Worm (Caenorhabditis elegans) whole organism, L1 larva: Measurements from ENCODE around the gene Y104H12D.2.

ENCODE experiments used
- C16A3.4 ChIP-seq: fragments of 150-350 bp; optimal IDR thresholded peaks from 2 replicates; lab custom pipeline; 2014; ENCODE audit warnings: missing biosample characterization, missing genetic modification characterization
- Y116A8C.19 ChIP-seq: sonication (generic microtip); optimal IDR thresholded peaks from 2 replicates; lab custom pipeline; 2016; ENCODE audit warnings: missing compliant biosample characterization, missing genetic modification characterization, borderline replicate concordance
- aha-1 ChIP-seq: fragments of 150-350 bp; optimal IDR thresholded peaks from 2 replicates; lab custom pipeline; 2014; ENCODE audit warnings: missing biosample characterization, missing genetic modification characterization
- alr-1 ChIP-seq: fragments of 200-800 bp; sonication (Bioruptor generic); optimal IDR thresholded peaks from 2 replicates; lab custom pipeline; 2018; ENCODE audit warnings: borderline replicate concordance, mild to moderate bottlenecking, missing genetic modification characterization, missing compliant biosample characterization
- ama-1 ChIP-seq: fragments of 150-350 bp; optimal IDR thresholded peaks from 2 replicates; lab custom pipeline; 2014
- blmp-1 ChIP-seq: fragments of 150-350 bp; optimal IDR thresholded peaks from 2 replicates; lab custom pipeline; 2014; ENCODE audit warnings: missing biosample characterization, missing genetic modification characterization
- ceh-8 ChIP-seq: fragments of 200-800 bp; sonication (Bioruptor generic); optimal IDR thresholded peaks from 2 replicates; lab custom pipeline; 2018; ENCODE audit warnings: mild to moderate bottlenecking, missing genetic modification characterization, moderate library complexity, missing compliant biosample characterization
- ceh-88 ChIP-seq: fragments of 200-800 bp; sonication (Bioruptor generic); IDR thresholded peaks from 2 replicates; pipeline ENCODE4 v1.3.6; 2022; ENCODE audit warnings: missing genetic modification characterization, missing compliant biosample characterization
- dpl-1 ChIP-seq, 3 experiments: fragments of 150-350 bp in 2 of 3; sonication (generic microtip) in 1 of 3; optimal IDR thresholded peaks; 2 replicates each; lab custom pipeline; 2014 to 2017; ENCODE audit warnings: missing biosample characterization in 3 of 3, missing genetic modification characterization in 3 of 3, missing genetic modification reagents in 3 of 3
- efl-3 ChIP-seq: fragments of 200-800 bp; sonication (Bioruptor generic); optimal IDR thresholded peaks from 2 replicates; lab custom pipeline; 2018; ENCODE audit warnings: mild to moderate bottlenecking, missing genetic modification characterization, missing compliant biosample characterization
- elt-3 ChIP-seq, 6 experiments: fragments of 150-350 bp in 1 of 6; sonication (generic microtip); optimal IDR thresholded peaks; 2 replicates each; lab custom pipeline; 2017 to 2018; ENCODE audit warnings: missing biosample characterization in 6 of 6, missing genetic modification characterization in 6 of 6, inconsistent platforms in 1 of 6
- ets-5 ChIP-seq: fragments of 200-800 bp; sonication (Bioruptor generic); IDR thresholded peaks from 2 replicates; pipeline ENCODE4 v1.3.6; 2022; ENCODE audit warnings: missing genetic modification characterization, missing compliant biosample characterization
- fkh-4 ChIP-seq: sonication (generic microtip); optimal IDR thresholded peaks from 2 replicates; lab custom pipeline; 2016; ENCODE audit warnings: missing compliant biosample characterization, missing genetic modification characterization, borderline replicate concordance
- fkh-8 ChIP-seq: sonication (generic microtip); optimal IDR thresholded peaks from 2 replicates; lab custom pipeline; 2016; ENCODE audit warnings: mild to moderate bottlenecking, missing genetic modification characterization, missing compliant biosample characterization
- hlh-17 ChIP-seq: fragments of 200-800 bp; sonication (Bioruptor generic); optimal IDR thresholded peaks from 2 replicates; lab custom pipeline; 2018; ENCODE audit warnings: missing genetic modification characterization, mild to moderate bottlenecking, missing compliant biosample characterization, moderate library complexity, borderline replicate concordance
- hlh-4 ChIP-seq: sonication (generic microtip); optimal IDR thresholded peaks from 2 replicates; lab custom pipeline; 2016; ENCODE audit warnings: mild to moderate bottlenecking, missing genetic modification characterization, missing compliant biosample characterization
- hpl-2 ChIP-seq: fragments of 150-350 bp; optimal IDR thresholded peaks from 2 replicates; lab custom pipeline; 2014; ENCODE audit warnings: missing biosample characterization, missing genetic modification reagents, missing genetic modification characterization
- irx-1 ChIP-seq: sonication (generic microtip); optimal IDR thresholded peaks from 2 replicates; lab custom pipeline; 2016; ENCODE audit warnings: missing genetic modification characterization, missing compliant biosample characterization
- lin-13 ChIP-seq: fragments of 150-350 bp; optimal IDR thresholded peaks from 2 replicates; lab custom pipeline; 2014; ENCODE audit warnings: missing biosample characterization, missing genetic modification reagents, missing genetic modification characterization
- lin-14 ChIP-seq: fragments of 200-800 bp; sonication (Bioruptor generic); optimal IDR thresholded peaks from 2 replicates; lab custom pipeline; 2018; ENCODE audit warnings: mild to moderate bottlenecking, missing genetic modification characterization, moderate library complexity, missing compliant biosample characterization
- mdl-1 ChIP-seq, 2 experiments: fragments of 150-350 bp; optimal IDR thresholded peaks; 2 replicates each; lab custom pipeline; 2014 to 2017; ENCODE audit warnings: missing biosample characterization in 2 of 2, missing genetic modification characterization in 2 of 2, inconsistent platforms in 1 of 2
- mep-1 ChIP-seq: fragments of 150-350 bp; optimal IDR thresholded peaks from 2 replicates; lab custom pipeline; 2014; ENCODE audit warnings: missing biosample characterization, missing genetic modification characterization
- nhr-77 ChIP-seq: fragments of 150-350 bp; optimal IDR thresholded peaks from 2 replicates; lab custom pipeline; 2014; ENCODE audit warnings: missing biosample characterization, missing genetic modification characterization
- nhr-85 ChIP-seq: sonication (generic microtip); peaks from one replicate; lab custom pipeline; 2016; ENCODE audit warnings: missing genetic modification characterization, inconsistent platforms, missing compliant biosample characterization
- pax-3 ChIP-seq: fragments of 200-800 bp; sonication (Bioruptor generic); optimal IDR thresholded peaks from 2 replicates; lab custom pipeline; 2018; ENCODE audit warnings: mild to moderate bottlenecking, missing genetic modification characterization, moderate library complexity, missing compliant biosample characterization
- snu-23 ChIP-seq: sonication (generic microtip); optimal IDR thresholded peaks from 2 replicates; lab custom pipeline; 2016; ENCODE audit warnings: missing genetic modification characterization, missing compliant biosample characterization
- sptf-1 ChIP-seq: fragments of 150-350 bp; optimal IDR thresholded peaks from 2 replicates; lab custom pipeline; 2014; ENCODE audit warnings: missing biosample characterization, missing genetic modification characterization
- sup-37 ChIP-seq: fragments of 200-800 bp; sonication (Bioruptor generic); optimal IDR thresholded peaks from 2 replicates; lab custom pipeline; 2018; ENCODE audit warnings: mild to moderate bottlenecking, missing genetic modification characterization, missing compliant biosample characterization
- swsn-7 ChIP-seq: sonication (generic microtip); optimal IDR thresholded peaks from 2 replicates; lab custom pipeline; 2016; ENCODE audit warnings: missing genetic modification characterization, missing compliant biosample characterization
- unc-30 ChIP-seq: sonication (generic microtip); optimal IDR thresholded peaks from 2 replicates; lab custom pipeline; 2017; ENCODE audit warnings: missing biosample characterization, missing genetic modification characterization
- unc-62 ChIP-seq: fragments of 150-350 bp; optimal IDR thresholded peaks from 2 replicates; lab custom pipeline; 2014; ENCODE audit warnings: missing biosample characterization, missing genetic modification reagents, missing genetic modification characterization
- unc-98 ChIP-seq: fragments of 200-800 bp; sonication (Bioruptor generic); IDR thresholded peaks from 2 replicates; pipeline ENCODE4 v1.3.6; 2022; ENCODE audit warnings: missing genetic modification characterization, missing compliant biosample characterization
- vab-15 ChIP-seq: sonication (generic microtip); optimal IDR thresholded peaks from 2 replicates; lab custom pipeline; 2017; ENCODE audit warnings: missing genotype, mild to moderate bottlenecking, missing genetic modification characterization, missing compliant biosample characterization

Y104H12D.2 gene

DNA sequence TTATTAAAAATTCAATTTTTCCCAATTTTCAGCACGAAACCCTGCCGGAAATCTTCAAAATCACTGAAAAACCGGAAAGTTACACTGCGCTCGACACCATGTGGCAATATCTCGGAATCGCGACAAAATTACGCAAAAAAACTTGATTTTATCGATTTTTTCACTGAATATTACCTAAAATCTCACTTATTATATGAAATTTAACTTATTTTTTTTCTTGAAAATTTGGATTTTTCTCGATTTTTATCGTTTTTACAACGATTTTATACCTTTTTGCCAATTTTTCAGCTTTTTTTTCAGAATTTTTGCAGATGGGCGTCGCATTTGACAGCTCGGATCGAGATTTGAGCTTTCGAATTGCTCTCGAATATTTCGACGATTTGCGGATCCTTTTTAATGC, 14.9 kb downstream of the Y104H12D.2 start, which contains the start of gene spl-3:
TSS of gene spl-3 (plus strand) at position 301 of the 400 bp plus-strand sequence.
- TF ChIP-seq swsn-7 (tag; lab: Kevin White, UChicago) (no peak), ceh-8 (GFP tag; lab: Kevin White, UChicago) (no peak), unc-98 (GFP tag; lab: Robert Waterston, UW) (no peak), fkh-4 (tag; lab: Kevin White, UChicago) (no peak), sup-37 (GFP tag; lab: Kevin White, UChicago) (no peak), sptf-1 (no peak), unc-30 (tag; lab: Kevin White, UChicago) (no peak), Y116A8C.19 (no peak), vab-15 (tag; lab: Kevin White, UChicago) (no peak), lin-13 (GFP tag; lab: Kevin White, UChicago) (no peak), ceh-88 (no peak), ets-5 (GFP tag; lab: Robert Waterston, UW) (no peak), mep-1 (tag; lab: Kevin White, UChicago) (no peak), fkh-8 (tag; lab: Kevin White, UChicago) (no peak), efl-3 (GFP tag; lab: Kevin White, UChicago) (no peak), nhr-77 (tag; lab: Kevin White, UChicago) (no peak), C16A3.4 (tag; lab: Kevin White, UChicago) (no peak), lin-14 (GFP tag; lab: Kevin White, UChicago) (no peak), snu-23 (no peak), pax-3 (tag; lab: Kevin White, UChicago) (no peak)

- TF ChIP-seq aha-1 (tag; lab: Kevin White, UChicago): no peak
- no peak for TF ChIP-seq ama-1
- no peak for TF ChIP-seq hlh-17 (GFP tag; lab: Kevin White, UChicago)
- no peak for TF ChIP-seq hpl-2 (GFP tag; lab: Kevin White, UChicago)
- TF ChIP-seq fkh-4 (tag; lab: Kevin White, UChicago): no peak
- no peak for TF ChIP-seq irx-1
- no peak for TF ChIP-seq mdl-1 (tag; optimal IDR thresholded peaks at IDR 0.05; lab: Kevin White, UChicago)
- no peak for TF ChIP-seq lin-13 (GFP tag; lab: Kevin White, UChicago)
- no peak for TF ChIP-seq sup-37 (GFP tag; lab: Kevin White, UChicago)
- TF ChIP-seq nhr-85: no peak
- no peak for TF ChIP-seq dpl-1 (GFP tag; optimal IDR thresholded peaks at IDR 0.05; lab: Kevin White, UChicago)
- no peak for TF ChIP-seq ceh-8 (GFP tag; lab: Kevin White, UChicago)
- no peak for TF ChIP-seq ceh-88
Observed at ce11 chrIV:1199501-1199900, 21.7 kb downstream of the Y104H12D.2 start.

- TF ChIP-seq fkh-8 (tag; lab: Kevin White, UChicago) (no peak), nhr-85 (peak; percentile 6)
Observed at ce11 chrIV:1204870-1205269, 27.0 kb downstream of the Y104H12D.2 start, which contains the start of gene dsl-2. Gene dsl-2, minus strand, starts transcription at chrIV:1204970.

ce11 chrIV:1207980-1208379, 30.2 kb downstream of the Y104H12D.2 start, which contains the start of gene dsl-1:
Gene dsl-1, minus strand, starts transcription at chrIV:1208080.
- no peak for TF ChIP-seq hlh-4 (tag; lab: Kevin White, UChicago)
- TF ChIP-seq unc-62 (GFP tag; lab: Kevin White, UChicago): no peak

DNA sequence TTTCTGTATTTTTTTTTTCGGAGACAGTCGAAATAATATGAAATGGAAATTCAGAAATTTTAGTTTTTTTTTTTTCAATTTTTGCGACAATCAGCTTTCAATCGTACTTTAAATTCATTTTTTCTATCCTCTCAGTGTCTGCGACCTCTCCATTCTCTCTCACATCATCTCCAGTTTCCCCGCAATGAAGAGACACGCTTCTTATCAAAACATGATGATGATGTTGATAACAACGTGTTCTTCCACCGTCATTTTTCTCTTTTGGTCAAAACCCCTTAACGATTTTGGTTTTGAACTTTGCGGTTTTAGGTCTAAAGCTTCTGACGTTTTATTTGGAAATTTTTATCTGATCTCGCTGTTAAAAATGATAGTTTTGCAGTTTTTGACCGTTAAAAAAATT, 31.5 kb downstream of the Y104H12D.2 start:
- peak in 1 of 6 experiments; percentile 64 for TF ChIP-seq elt-3 (tag; optimal IDR thresholded peaks at IDR 0.05; lab: Kevin White, UChicago)
- TF ChIP-seq alr-1 (tag; lab: Kevin White, UChicago): no peak
- peak; percentile 50 for TF ChIP-seq blmp-1 (tag; lab: Kevin White, UChicago)
- TF ChIP-seq, all 84 proteins: peak for 2
